Worm (Caenorhabditis elegans): Measurements from ENCODE around the gene crn-7.

- TF ChIP-seq unc-62 (GFP tag; optimal IDR thresholded peaks at IDR 0.05) = no peak
- no peak for TF ChIP-seq sptf-1 (tag; optimal IDR thresholded peaks at IDR 0.05)
- TF ChIP-seq ztf-11 (tag; optimal IDR thresholded peaks at IDR 0.05) = no peak
- TF ChIP-seq mep-1 (tag; optimal IDR thresholded peaks at IDR 0.05) = no peak
- TF ChIP-seq elt-1 (tag; optimal IDR thresholded peaks at IDR 0.05; ENCODE audit: borderline replicate concordance, insufficient read depth) = no peak
- no peak for TF ChIP-seq unc-39 (tag; optimal IDR thresholded peaks at IDR 0.05)
- no peak for TF ChIP-seq pha-4 (tag; optimal IDR thresholded peaks at IDR 0.05)
- no peak for TF ChIP-seq lin-32 (GFP tag; optimal IDR thresholded peaks at IDR 0.05)
- TF ChIP-seq nhr-28 (tag; optimal IDR thresholded peaks at IDR 0.05) = no peak
- TF ChIP-seq elt-3 (tag; optimal IDR thresholded peaks at IDR 0.05) = no peak
Observed at ce11 chrIII:8283525-8283924, 15.2 kb downstream of the crn-7 start.
